Fruit fly (Drosophila melanogaster): Measurements from ENCODE around the gene Scsalpha1.

Gene Scsalpha1

DNA sequence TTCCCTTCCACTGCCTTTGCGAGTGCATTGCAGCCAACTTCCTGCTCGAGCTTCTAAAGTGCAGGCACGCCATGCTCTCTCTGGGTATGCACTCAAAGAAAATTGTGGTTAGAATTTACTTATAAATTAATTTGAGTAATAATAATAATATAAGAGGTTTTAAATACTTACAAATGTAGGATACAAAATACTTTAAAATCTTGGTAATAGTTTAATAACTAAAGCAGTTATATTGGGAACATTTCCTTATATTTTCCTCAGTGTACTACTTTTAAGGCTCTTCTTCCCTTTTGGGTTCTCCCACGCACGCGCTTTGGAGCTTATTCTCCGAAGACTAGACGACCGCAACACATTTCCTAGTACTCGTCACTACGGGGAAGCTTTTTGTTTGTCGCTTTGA, 12.5 kb downstream of the Scsalpha1 start (continued):
- peak; percentile 95 for TF ChIP-seq CG2678 (tag; optimal IDR thresholded peaks at IDR 0.05)
- TF ChIP-seq row (GFP tag; IDR thresholded peaks at IDR 0.05), result peak; percentile 91
- TF ChIP-seq B-H2 (GFP tag; optimal IDR thresholded peaks at IDR 0.05), result peak; percentile 76
- TF ChIP-seq Ptx1 (GFP tag; IDR thresholded peaks at IDR 0.05), result peak; percentile 74
- peak; percentile 84 for TF ChIP-seq CG10979 (tag; optimal IDR thresholded peaks at IDR 0.05)
- TF ChIP-seq CG31224 (GFP tag; IDR thresholded peaks at IDR 0.05), result peak; percentile 49; the same call in 1 of the 2 replicates
- no peak for TF ChIP-seq pzg (GFP tag; optimal IDR thresholded peaks at IDR 0.05)
- TF ChIP-seq Opbp (GFP tag; IDR thresholded peaks at IDR 0.05; ENCODE audit: partially characterized antibody), result no peak
- no peak for TF ChIP-seq CG31388 (GFP tag; optimal IDR thresholded peaks at IDR 0.05)
- TF ChIP-seq nom (GFP tag; optimal IDR thresholded peaks at IDR 0.05), result no peak
- TF ChIP-seq Dad (GFP tag; optimal IDR thresholded peaks at IDR 0.05), result no peak
- no peak for TF ChIP-seq dm (GFP tag; optimal IDR thresholded peaks at IDR 0.05)
- TF ChIP-seq CG12659 (GFP tag; optimal IDR thresholded peaks at IDR 0.05), result peak; percentile 84
- peak; percentile 41 for TF ChIP-seq slou (GFP tag; optimal IDR thresholded peaks at IDR 0.05)
- TF ChIP-seq CG7839 (tag; optimal IDR thresholded peaks at IDR 0.05), result peak; percentile 83
- no peak for TF ChIP-seq vfl (GFP tag; optimal IDR thresholded peaks at IDR 0.05)
- no peak for TF ChIP-seq Rx (GFP tag; IDR thresholded peaks at IDR 0.05)
- TF ChIP-seq Usf (GFP tag; optimal IDR thresholded peaks at IDR 0.05), result peak; percentile 17
- TF ChIP-seq sens (GFP tag), result peak; percentile 90
- peak; percentile 59 for TF ChIP-seq Ravus (GFP tag; IDR thresholded peaks at IDR 0.05)
- TF ChIP-seq CG2120 (GFP tag; optimal IDR thresholded peaks at IDR 0.05), result peak; percentile 72
- TF ChIP-seq CG15479 (GFP tag; optimal IDR thresholded peaks at IDR 0.05), result no peak
- TF ChIP-seq E2f2 (GFP tag; IDR thresholded peaks at IDR 0.05), result peak; percentile 65; the same call in 1 of the 2 replicates
- peak; percentile 68; the same call in 1 of the 2 replicates for TF ChIP-seq bowl (GFP tag; IDR thresholded peaks at IDR 0.05)
- TF ChIP-seq ttk (GFP tag; IDR thresholded peaks at IDR 0.05), result peak; percentile 70
- peak; percentile 63; the same call in 2 of the 3 replicates for TF ChIP-seq CG34422 (GFP tag; IDR thresholded peaks at IDR 0.05)
- TF ChIP-seq CG10543 (GFP tag; optimal IDR thresholded peaks at IDR 0.05), result peak; percentile 46
- TF ChIP-seq zfh2 (GFP tag; optimal IDR thresholded peaks at IDR 0.05), result no peak
- no peak for TF ChIP-seq CG10959 (GFP tag; IDR thresholded peaks at IDR 0.05)
- peak; percentile 69 for TF ChIP-seq Asciz (GFP tag; optimal IDR thresholded peaks at IDR 0.05)
- TF ChIP-seq CHES-1-like (GFP tag; optimal IDR thresholded peaks at IDR 0.05), result no peak
- TF ChIP-seq Ada2b (GFP tag; IDR thresholded peaks at IDR 0.05), result peak; percentile 82
- TF ChIP-seq CG7987 (GFP tag; optimal IDR thresholded peaks at IDR 0.05), result peak; percentile 7
- TF ChIP-seq BEAF-32 (GFP tag; optimal IDR thresholded peaks at IDR 0.05), result no peak
- TF ChIP-seq seq (GFP tag; IDR thresholded peaks at IDR 0.05), result peak; percentile 66
- peak in 1 of 3 experiments; percentile 66 for TF ChIP-seq lola (GFP tag; optimal IDR thresholded peaks at IDR 0.05)
- TF ChIP-seq CG5180 (GFP tag; optimal IDR thresholded peaks at IDR 0.05), result peak; percentile 54
- peak; percentile 75 for TF ChIP-seq tin (GFP tag; optimal IDR thresholded peaks at IDR 0.05)
- no peak for TF ChIP-seq CG7786 (GFP tag; optimal IDR thresholded peaks at IDR 0.05)
- TF ChIP-seq CG2889 (GFP tag; IDR thresholded peaks at IDR 0.05), result no peak
- no peak for TF ChIP-seq da (GFP tag; optimal IDR thresholded peaks at IDR 0.05)
- TF ChIP-seq CG12769 (tag; optimal IDR thresholded peaks at IDR 0.05), result peak; percentile 61
- TF ChIP-seq CG13296 (GFP tag; optimal IDR thresholded peaks at IDR 0.05), result peak; percentile 85
- peak; percentile 53 for TF ChIP-seq CG2875 (GFP tag; optimal IDR thresholded peaks at IDR 0.05)
- peak; percentile 73 for TF ChIP-seq CG17328 (GFP tag; IDR thresholded peaks at IDR 0.05)
- TF ChIP-seq Dref (GFP tag; IDR thresholded peaks at IDR 0.05), result no peak
- peak; percentile 85 for TF ChIP-seq Dbx (GFP tag; IDR thresholded peaks at IDR 0.05)
- no peak for TF ChIP-seq slp2 (GFP tag; optimal IDR thresholded peaks at IDR 0.05)
- peak; percentile 61; the same call in 1 of the 3 replicates for TF ChIP-seq gce (GFP tag; IDR thresholded peaks at IDR 0.05)
- no peak for TF ChIP-seq CG11723 (GFP tag; optimal IDR thresholded peaks at IDR 0.05)
- peak; percentile 11 for TF ChIP-seq HLH54F (GFP tag; optimal IDR thresholded peaks at IDR 0.05)

Data from whole organism, embryonic.